Worm (Caenorhabditis elegans): ENCODE data around the gene F38B2.6.

F38B2.6 gene

ce11 chrX:11287617-11288016, 6.6 kb upstream of the F38B2.6 start, which contains the start of gene F38B2.4:
F38B2.4 (minus strand) TSS chrX:11287717.
- no peak for TF ChIP-seq scrt-1 (GFP tag; IDR thresholded peaks at IDR 0.05)
- TF ChIP-seq ceh-13 (GFP tag; optimal IDR thresholded peaks at IDR 0.05), result no peak
- TF ChIP-seq flt-1 (GFP tag; IDR thresholded peaks at IDR 0.05), result no peak
- no peak for TF ChIP-seq pes-1 (GFP tag; IDR thresholded peaks at IDR 0.05)
- no peak for TF ChIP-seq F13C5.2 (tag; optimal IDR thresholded peaks at IDR 0.05)
- no peak for TF ChIP-seq tra-4 (tag; optimal IDR thresholded peaks at IDR 0.05)

- TF ChIP-seq ceh-13 (GFP tag; optimal IDR thresholded peaks at IDR 0.05), result no peak
- no peak for TF ChIP-seq hmbx-1 (tag; optimal IDR thresholded peaks at IDR 0.05)
- no peak for TF ChIP-seq B0310.2 (tag; optimal IDR thresholded peaks at IDR 0.05)
These were observed 5.2 kb upstream of the F38B2.6 start, which contains the start of gene F38B2.3 for ce11 chrX:11286246-11286645. F38B2.3 (minus strand) TSS chrX:11286346.

ce11 chrX:11279276-11279675, 1.8 kb downstream of the F38B2.6 start, which contains the start of gene F38B2.2:
F38B2.2 (minus strand) TSS chrX:11279376.
- TF ChIP-seq pes-1 (GFP tag; IDR thresholded peaks at IDR 0.05) (no peak), ceh-13 (GFP tag; optimal IDR thresholded peaks at IDR 0.05) (no peak), B0310.2 (tag; optimal IDR thresholded peaks at IDR 0.05) (no peak), hmg-4 (GFP tag; optimal IDR thresholded peaks at IDR 0.05) (no peak), flt-1 (GFP tag; IDR thresholded peaks at IDR 0.05) (no peak), ceh-36 (tag; optimal IDR thresholded peaks at IDR 0.05) (no peak), hnd-1 (tag; optimal IDR thresholded peaks at IDR 0.05) (no peak), sea-1 (GFP tag; conservative IDR thresholded peaks at IDR 0.05) (no peak), F13C5.2 (tag; optimal IDR thresholded peaks at IDR 0.05) (no peak), tbx-11 (GFP tag; IDR thresholded peaks at IDR 0.05) (no peak)

ce11 chrX:11270882-11271281, 10.2 kb downstream of the F38B2.6 start, which contains the start of gene ifa-1:
ifa-1 (plus strand) TSS chrX:11271182.
- TF ChIP-seq aly-1 (tag; optimal IDR thresholded peaks at IDR 0.05) (no peak), hnd-1 (tag; optimal IDR thresholded peaks at IDR 0.05) (no peak), ceh-36 (tag; optimal IDR thresholded peaks at IDR 0.05) (no peak), B0310.2 (tag; optimal IDR thresholded peaks at IDR 0.05) (no peak), hmbx-1 (tag; optimal IDR thresholded peaks at IDR 0.05) (no peak)

ce11 chrX:11268970-11269369, 12.1 kb downstream of the F38B2.6 start, which contains the start of gene C03A3.3:
C03A3.3 (minus strand) TSS chrX:11269070.
- TF ChIP-seq hmg-4 (GFP tag; optimal IDR thresholded peaks at IDR 0.05) (no peak), ama-1 (optimal IDR thresholded peaks at IDR 0.05) (no peak), hmbx-1 (tag; optimal IDR thresholded peaks at IDR 0.05) (no peak), B0310.2 (tag; optimal IDR thresholded peaks at IDR 0.05) (no peak), pes-1 (GFP tag; IDR thresholded peaks at IDR 0.05) (no peak), flt-1 (GFP tag; IDR thresholded peaks at IDR 0.05) (no peak), tra-4 (tag; optimal IDR thresholded peaks at IDR 0.05) (no peak), ceh-36 (tag; optimal IDR thresholded peaks at IDR 0.05) (no peak), F13C5.2 (tag; optimal IDR thresholded peaks at IDR 0.05) (no peak), sea-1 (GFP tag; conservative IDR thresholded peaks at IDR 0.05) (no peak), tbx-37 (GFP tag; conservative IDR thresholded peaks at IDR 0.05) (no peak)

- TF ChIP-seq scrt-1 (GFP tag; IDR thresholded peaks at IDR 0.05) (no peak), ceh-36 (tag; optimal IDR thresholded peaks at IDR 0.05) (no peak), aly-1 (tag; optimal IDR thresholded peaks at IDR 0.05) (no peak), ama-1 (optimal IDR thresholded peaks at IDR 0.05) (no peak), sea-1 (GFP tag; conservative IDR thresholded peaks at IDR 0.05) (no peak), tra-4 (tag; optimal IDR thresholded peaks at IDR 0.05) (no peak), ceh-13 (GFP tag; optimal IDR thresholded peaks at IDR 0.05) (no peak)
These were observed 14.3 kb downstream of the F38B2.6 start, which contains the start of gene C03A3.9 for ce11 chrX:11266711-11267110. C03A3.9 (plus strand) TSS chrX:11267011.

- TF ChIP-seq hmg-4 (GFP tag; optimal IDR thresholded peaks at IDR 0.05), result no peak
- TF ChIP-seq sea-1 (GFP tag; conservative IDR thresholded peaks at IDR 0.05), result no peak
- no peak for TF ChIP-seq ama-1 (optimal IDR thresholded peaks at IDR 0.05)
These were observed 16.3 kb downstream of the F38B2.6 start for ce11 chrX:11264715-11265114.

ce11 chrX:11262319-11263074, 18.6 kb downstream of the F38B2.6 start, which contains the start of gene C03A3.2:
C03A3.2 (plus strand) TSS chrX:11262848.
- peak; percentile 49 for TF ChIP-seq F13C5.2 (tag; optimal IDR thresholded peaks at IDR 0.05)
- peak; percentile 75 for TF ChIP-seq hmg-4 (GFP tag; optimal IDR thresholded peaks at IDR 0.05)
- TF ChIP-seq tra-4 (tag; optimal IDR thresholded peaks at IDR 0.05), result no peak
- TF ChIP-seq ceh-13 (GFP tag; optimal IDR thresholded peaks at IDR 0.05), result no peak
- no peak for TF ChIP-seq tbx-37 (GFP tag; conservative IDR thresholded peaks at IDR 0.05)

- TF ChIP-seq ceh-13 (GFP tag; optimal IDR thresholded peaks at IDR 0.05), result no peak
- TF ChIP-seq ets-7 (tag; optimal IDR thresholded peaks at IDR 0.05), result no peak
- no peak for TF ChIP-seq pes-1 (GFP tag; IDR thresholded peaks at IDR 0.05)
- no peak for TF ChIP-seq tra-4 (tag; optimal IDR thresholded peaks at IDR 0.05)
- TF ChIP-seq aly-1 (tag; optimal IDR thresholded peaks at IDR 0.05), result no peak
- peak; percentile 62 for TF ChIP-seq hmg-4 (GFP tag; optimal IDR thresholded peaks at IDR 0.05)
- TF ChIP-seq ceh-36 (tag; optimal IDR thresholded peaks at IDR 0.05), result peak; percentile 41
- peak; percentile 43; the same call in 1 of the 2 replicates for TF ChIP-seq scrt-1 (GFP tag; IDR thresholded peaks at IDR 0.05)
- no peak for TF ChIP-seq B0310.2 (tag; optimal IDR thresholded peaks at IDR 0.05)
- peak; percentile 51 for TF ChIP-seq F13C5.2 (tag; optimal IDR thresholded peaks at IDR 0.05)
- TF ChIP-seq ama-1 (optimal IDR thresholded peaks at IDR 0.05), result no peak
- no peak for TF ChIP-seq tbx-11 (GFP tag; IDR thresholded peaks at IDR 0.05)
These were observed 24.0 kb downstream of the F38B2.6 start, which contains the start of gene C03A3.1 for ce11 chrX:11257071-11257470. C03A3.1 (plus strand) TSS chrX:11257361.
